Worm (Caenorhabditis elegans) whole organism, midembryonic: ENCODE results near the gene lpr-6.

Experiments
- T22C8.4 ChIP-seq: fragments of 200-800 bp; sonication (Bioruptor generic); IDR thresholded peaks from 2 replicates; pipeline ENCODE4 v1.3.6; 2022; ENCODE audit warnings: missing genetic modification characterization, missing compliant biosample characterization
- cog-1 ChIP-seq: sonication (generic microtip); optimal IDR thresholded peaks from 2 replicates; lab custom pipeline; 2016; ENCODE audit warnings: missing genetic modification characterization, missing compliant biosample characterization
- flt-1 ChIP-seq: fragments of 200-800 bp; sonication (Bioruptor generic); IDR thresholded peaks from 2 replicates; pipeline ENCODE4 v1.3.6; 2022; ENCODE audit warnings: missing genetic modification characterization, missing compliant biosample characterization
- klf-2 ChIP-seq: fragments of 200-800 bp; sonication (Bioruptor generic); conservative IDR thresholded peaks from 2 replicates; pipeline ENCODE4 v1.3.6; 2022; ENCODE audit warnings: missing genetic modification reagents, missing genetic modification characterization, missing compliant biosample characterization
- med-1 ChIP-seq: sonication (generic microtip); optimal IDR thresholded peaks from 2 replicates; lab custom pipeline; 2017; ENCODE audit warnings: missing genetic modification characterization, mild to moderate bottlenecking, missing compliant biosample characterization, antibody characterized with exemption, missing genetic modification reagents; ENCODE audit not compliant: insufficient read depth
- ref-1 ChIP-seq: fragments of 200-800 bp; sonication (Bioruptor generic); conservative IDR thresholded peaks from 2 replicates; pipeline ENCODE4 v1.3.6; 2022; ENCODE audit warnings: missing genetic modification reagents, missing genetic modification characterization, missing compliant biosample characterization
- tab-1 ChIP-seq: fragments of 200-800 bp; sonication (Bioruptor generic); IDR thresholded peaks from 2 replicates; pipeline ENCODE4 v1.3.6; 2022; ENCODE audit warnings: missing genetic modification characterization, missing compliant biosample characterization
- ztf-23 ChIP-seq: fragments of 200-800 bp; sonication (Bioruptor generic); IDR thresholded peaks from 2 replicates; pipeline ENCODE4 v1.3.6; 2022; ENCODE audit warnings: missing genetic modification reagents, missing genetic modification characterization, missing compliant biosample characterization
- ztf-29 ChIP-seq: fragments of 200-800 bp; sonication (Bioruptor generic); IDR thresholded peaks from 2 replicates; pipeline ENCODE4 v1.3.6; 2022; ENCODE audit warnings: missing genetic modification reagents, missing genetic modification characterization, missing compliant biosample characterization

- no peak for TF ChIP-seq flt-1 (GFP tag; lab: Robert Waterston, UW)
- TF ChIP-seq ztf-29 (GFP tag; lab: Robert Waterston, UW) = no peak
- no peak for TF ChIP-seq klf-2 (GFP tag; lab: Robert Waterston, UW)
- TF ChIP-seq ztf-23 (GFP tag; lab: Robert Waterston, UW) = no peak
- no peak for TF ChIP-seq med-1
- no peak for TF ChIP-seq cog-1
- no peak for TF ChIP-seq T22C8.4 (GFP tag; lab: Robert Waterston, UW)
- no peak for TF ChIP-seq tab-1
- no peak for TF ChIP-seq ref-1 (GFP tag; lab: Robert Waterston, UW)
Observed at ce11 chrX:11053615-11054014, 6.2 kb upstream of the lpr-6 start, which contains the start of gene C09F12.2.
